Worm (Caenorhabditis elegans) whole organism, midembryonic: ENCODE measurements around the gene nhr-188.

ENCODE experiments used
- T22C8.4 ChIP-seq: fragments of 200-800 bp; sonication (Bioruptor generic); IDR thresholded peaks from 2 replicates; pipeline ENCODE4 v1.3.6; 2022; ENCODE audit warnings: missing genetic modification characterization, missing compliant biosample characterization
- cog-1 ChIP-seq: sonication (generic microtip); optimal IDR thresholded peaks from 2 replicates; lab custom pipeline; 2016; ENCODE audit warnings: missing genetic modification characterization, missing compliant biosample characterization
- flt-1 ChIP-seq: fragments of 200-800 bp; sonication (Bioruptor generic); IDR thresholded peaks from 2 replicates; pipeline ENCODE4 v1.3.6; 2022; ENCODE audit warnings: missing genetic modification characterization, missing compliant biosample characterization
- klf-2 ChIP-seq: fragments of 200-800 bp; sonication (Bioruptor generic); conservative IDR thresholded peaks from 2 replicates; pipeline ENCODE4 v1.3.6; 2022; ENCODE audit warnings: missing genetic modification reagents, missing genetic modification characterization, missing compliant biosample characterization
- med-1 ChIP-seq: sonication (generic microtip); optimal IDR thresholded peaks from 2 replicates; lab custom pipeline; 2017; ENCODE audit warnings: missing genetic modification characterization, mild to moderate bottlenecking, missing compliant biosample characterization, antibody characterized with exemption, missing genetic modification reagents; ENCODE audit not compliant: insufficient read depth
- ref-1 ChIP-seq: fragments of 200-800 bp; sonication (Bioruptor generic); conservative IDR thresholded peaks from 2 replicates; pipeline ENCODE4 v1.3.6; 2022; ENCODE audit warnings: missing genetic modification reagents, missing genetic modification characterization, missing compliant biosample characterization
- tab-1 ChIP-seq: fragments of 200-800 bp; sonication (Bioruptor generic); IDR thresholded peaks from 2 replicates; pipeline ENCODE4 v1.3.6; 2022; ENCODE audit warnings: missing genetic modification characterization, missing compliant biosample characterization
- ztf-23 ChIP-seq: fragments of 200-800 bp; sonication (Bioruptor generic); IDR thresholded peaks from 2 replicates; pipeline ENCODE4 v1.3.6; 2022; ENCODE audit warnings: missing genetic modification reagents, missing genetic modification characterization, missing compliant biosample characterization
- ztf-29 ChIP-seq: fragments of 200-800 bp; sonication (Bioruptor generic); IDR thresholded peaks from 2 replicates; pipeline ENCODE4 v1.3.6; 2022; ENCODE audit warnings: missing genetic modification reagents, missing genetic modification characterization, missing compliant biosample characterization

nhr-188 gene

DNA sequence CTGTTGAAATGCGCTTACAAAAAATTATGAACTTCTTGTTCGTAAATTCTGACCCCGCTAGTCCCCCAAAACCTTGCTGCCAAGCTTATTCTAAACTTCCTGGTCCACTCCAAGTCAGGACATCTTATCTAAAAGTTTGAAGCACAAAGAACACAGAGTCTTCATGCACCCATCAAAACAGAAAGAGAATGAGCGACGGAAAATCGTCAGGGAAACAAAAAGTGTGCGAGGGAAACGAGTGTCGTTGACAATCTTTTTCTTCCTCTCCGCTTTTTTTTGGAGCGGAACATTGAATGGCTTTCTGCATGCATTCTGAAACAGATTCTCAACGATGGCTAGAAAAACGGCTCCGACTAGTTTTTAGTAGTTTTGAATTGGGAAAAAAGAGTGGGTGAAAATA, 32.5 kb downstream of the nhr-188 start:
- TF ChIP-seq ztf-23 (GFP tag; lab: Robert Waterston, UW) (no peak), med-1 (GFP tag; lab: Kevin White, UChicago) (no peak), cog-1 (tag; lab: Kevin White, UChicago) (no peak), tab-1 (GFP tag; lab: Robert Waterston, UW) (no peak), ztf-29 (GFP tag; lab: Robert Waterston, UW) (no peak), ref-1 (GFP tag; lab: Robert Waterston, UW) (no peak), flt-1 (GFP tag; lab: Robert Waterston, UW) (no peak), klf-2 (GFP tag; lab: Robert Waterston, UW) (no peak), T22C8.4 (GFP tag; lab: Robert Waterston, UW) (no peak)

- TF ChIP-seq ztf-23 (GFP tag; lab: Robert Waterston, UW) (no peak), ref-1 (GFP tag; lab: Robert Waterston, UW) (no peak), ztf-29 (GFP tag; lab: Robert Waterston, UW) (no peak), tab-1 (GFP tag; lab: Robert Waterston, UW) (no peak), cog-1 (tag; lab: Kevin White, UChicago) (no peak)
Measured at ce11 chrV:3820875-3821274, 36.8 kb downstream of the nhr-188 start.

- TF ChIP-seq klf-2 (GFP tag; lab: Robert Waterston, UW) (no peak), tab-1 (GFP tag; lab: Robert Waterston, UW) (no peak), ref-1 (GFP tag; lab: Robert Waterston, UW) (no peak), med-1 (GFP tag; lab: Kevin White, UChicago) (no peak), flt-1 (GFP tag; lab: Robert Waterston, UW) (no peak), cog-1 (tag; lab: Kevin White, UChicago) (no peak), ztf-29 (GFP tag; lab: Robert Waterston, UW) (no peak), ztf-23 (GFP tag; lab: Robert Waterston, UW) (no peak), T22C8.4 (GFP tag; lab: Robert Waterston, UW) (no peak)
Measured at ce11 chrV:3814938-3815337, 42.7 kb downstream of the nhr-188 start, which contains the start of gene H10D18.1. Gene H10D18.1, plus strand, starts transcription at chrV:3815214.

- TF ChIP-seq ref-1 (GFP tag; lab: Robert Waterston, UW) (no peak), tab-1 (GFP tag; lab: Robert Waterston, UW) (no peak), cog-1 (tag; lab: Kevin White, UChicago) (no peak), med-1 (GFP tag; lab: Kevin White, UChicago) (no peak), ztf-23 (GFP tag; lab: Robert Waterston, UW) (no peak), klf-2 (GFP tag; lab: Robert Waterston, UW) (no peak), ztf-29 (GFP tag; lab: Robert Waterston, UW) (no peak), T22C8.4 (GFP tag; lab: Robert Waterston, UW) (no peak), flt-1 (GFP tag; lab: Robert Waterston, UW) (no peak)
Measured at ce11 chrV:3814009-3814408, 43.7 kb downstream of the nhr-188 start.

DNA sequence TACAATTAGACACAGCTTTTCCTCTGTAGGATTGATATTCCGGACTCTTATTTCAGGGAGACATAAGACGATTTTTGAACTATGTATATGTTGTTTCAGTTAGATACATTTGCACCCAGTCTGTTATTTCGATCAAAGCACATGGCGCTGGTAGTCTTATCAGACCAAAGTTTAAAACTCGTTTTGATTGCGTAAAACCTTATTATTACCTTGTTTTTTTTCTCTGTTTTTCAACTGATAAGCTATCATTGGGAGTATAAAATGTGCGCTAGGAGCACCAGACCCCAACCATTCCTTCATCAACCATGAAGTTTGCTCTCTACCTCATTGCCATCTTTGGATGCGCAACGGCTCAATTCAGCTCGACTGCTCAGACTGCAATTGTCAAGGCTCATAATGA, 45.4 kb downstream of the nhr-188 start, which contains the start of gene scl-12:
Gene scl-12 (plus strand): TSS at position 301 of the 400 bp plus-strand sequence.
- TF ChIP-seq ztf-29 (GFP tag; lab: Robert Waterston, UW) = no peak
- TF ChIP-seq ztf-23 (GFP tag; lab: Robert Waterston, UW) = no peak
- no peak for TF ChIP-seq cog-1 (tag; lab: Kevin White, UChicago)
- no peak for TF ChIP-seq T22C8.4 (GFP tag; lab: Robert Waterston, UW)
- TF ChIP-seq klf-2 (GFP tag; lab: Robert Waterston, UW) = no peak
- no peak for TF ChIP-seq ref-1 (GFP tag; lab: Robert Waterston, UW)
- TF ChIP-seq tab-1 (GFP tag; lab: Robert Waterston, UW) = no peak
- no peak for TF ChIP-seq flt-1 (GFP tag; lab: Robert Waterston, UW)
- TF ChIP-seq med-1 (GFP tag; lab: Kevin White, UChicago) = no peak

- TF ChIP-seq cog-1 (tag; lab: Kevin White, UChicago) = no peak
- TF ChIP-seq T22C8.4 (GFP tag; lab: Robert Waterston, UW) = no peak
- TF ChIP-seq ztf-29 (GFP tag; lab: Robert Waterston, UW) = no peak
- no peak for TF ChIP-seq klf-2 (GFP tag; lab: Robert Waterston, UW)
- TF ChIP-seq ztf-23 (GFP tag; lab: Robert Waterston, UW) = no peak
- TF ChIP-seq ref-1 (GFP tag; lab: Robert Waterston, UW) = no peak
- no peak for TF ChIP-seq med-1 (GFP tag; lab: Kevin White, UChicago)
- no peak for TF ChIP-seq flt-1 (GFP tag; lab: Robert Waterston, UW)
- no peak for TF ChIP-seq tab-1 (GFP tag; lab: Robert Waterston, UW)
Measured at ce11 chrV:3811541-3811940, 46.1 kb downstream of the nhr-188 start, which contains the start of gene scl-13. Gene scl-13, minus strand, starts transcription at chrV:3811641.

ce11 chrV:3810035-3810434, 47.6 kb downstream of the nhr-188 start:
- TF ChIP-seq ztf-29 (GFP tag; lab: Robert Waterston, UW) (no peak), klf-2 (GFP tag; lab: Robert Waterston, UW) (no peak), ref-1 (GFP tag; lab: Robert Waterston, UW) (no peak), ztf-23 (GFP tag; lab: Robert Waterston, UW) (no peak), T22C8.4 (GFP tag; lab: Robert Waterston, UW) (no peak), flt-1 (GFP tag; lab: Robert Waterston, UW) (no peak), tab-1 (GFP tag; lab: Robert Waterston, UW) (no peak), med-1 (GFP tag; lab: Kevin White, UChicago) (no peak), cog-1 (tag; lab: Kevin White, UChicago) (no peak)

- TF ChIP-seq ref-1 (GFP tag; lab: Robert Waterston, UW) (no peak), T22C8.4 (GFP tag; lab: Robert Waterston, UW) (no peak), ztf-29 (GFP tag; lab: Robert Waterston, UW) (no peak), ztf-23 (GFP tag; lab: Robert Waterston, UW) (no peak), flt-1 (GFP tag; lab: Robert Waterston, UW) (no peak), med-1 (GFP tag; lab: Kevin White, UChicago) (no peak), tab-1 (GFP tag; lab: Robert Waterston, UW) (no peak), cog-1 (tag; lab: Kevin White, UChicago) (no peak)
Measured at ce11 chrV:3808336-3808735, 49.3 kb downstream of the nhr-188 start, which contains the start of gene srw-6. Gene srw-6, plus strand, starts transcription at chrV:3808636.
